Worm (Caenorhabditis elegans): ENCODE results near the gene chil-4.

- TF ChIP-seq F13C5.2 (tag; optimal IDR thresholded peaks at IDR 0.05), result no peak
- TF ChIP-seq hmbx-1 (tag; optimal IDR thresholded peaks at IDR 0.05), result no peak
- TF ChIP-seq ets-7 (tag; optimal IDR thresholded peaks at IDR 0.05), result no peak
Observed at ce11 chrII:9849497-9849896, 6.0 kb downstream of the chil-4 start, which contains the start of gene old-2.
